ENCODE assay signal across 1 fruit fly cellular context in genomic region chr2L:9522766-9523174, dm6.
TF ChIP-seq lines count a peak whose summit lies in the region.

No protein-coding gene starts in this region.

TF ChIP-seq in whole organism, embryonic, 481 proteins besides CTCF, POLR2A, EP300 and RAD21 (continued from another document):
- no peak for TF ChIP-seq HmgD (GFP tag; optimal IDR thresholded peaks at IDR 0.05; lab: Kevin White, UChicago)
- no peak for TF ChIP-seq jumu (GFP tag; optimal IDR thresholded peaks at IDR 0.05; lab: Kevin White, UChicago)
- no peak for TF ChIP-seq slbo (GFP tag; IDR thresholded peaks at IDR 0.05; lab: Robert Waterston, UW)
- TF ChIP-seq gce (GFP tag; IDR thresholded peaks at IDR 0.05; lab: Robert Waterston, UW): no peak
- no peak for TF ChIP-seq ttk (GFP tag; IDR thresholded peaks at IDR 0.05; lab: Robert Waterston, UW)
- TF ChIP-seq lmd (GFP tag; IDR thresholded peaks at IDR 0.05; lab: Robert Waterston, UW): no peak
- TF ChIP-seq CG31441 (GFP tag; IDR thresholded peaks at IDR 0.05; lab: Robert Waterston, UW): no peak
- no peak for TF ChIP-seq E2f1 (GFP tag; IDR thresholded peaks at IDR 0.05; lab: Robert Waterston, UW)
- no peak for TF ChIP-seq Nf-YB (GFP tag; optimal IDR thresholded peaks at IDR 0.05; lab: Kevin White, UChicago)
- no peak for TF ChIP-seq br (optimal IDR thresholded peaks at IDR 0.05; lab: Kevin White, UChicago)
- no peak for TF ChIP-seq aop (GFP tag; IDR thresholded peaks at IDR 0.05; lab: Robert Waterston, UW)
- TF ChIP-seq B-H2 (GFP tag; optimal IDR thresholded peaks at IDR 0.05; lab: Kevin White, UChicago): peak; percentile 38
- no peak for TF ChIP-seq dpn (GFP tag; optimal IDR thresholded peaks at IDR 0.05; lab: Kevin White, UChicago)
- no peak for TF ChIP-seq CoRest (tag; optimal IDR thresholded peaks at IDR 0.05; lab: Kevin White, UChicago)
- TF ChIP-seq CG13287 (GFP tag; IDR thresholded peaks at IDR 0.05; lab: Robert Waterston, UW; ENCODE audit: partially characterized antibody): peak; percentile 24; the same call in 1 of the 2 replicates
- no peak for TF ChIP-seq Fer1 (GFP tag; optimal IDR thresholded peaks at IDR 0.05; lab: Kevin White, UChicago)
- TF ChIP-seq B-H1 (GFP tag; IDR thresholded peaks at IDR 0.05; lab: Robert Waterston, UW): no peak
- TF ChIP-seq Vsx1 (GFP tag; optimal IDR thresholded peaks at IDR 0.05; lab: Kevin White, UChicago): peak; percentile 90
- no peak for TF ChIP-seq Fer3 (tag; optimal IDR thresholded peaks at IDR 0.05; lab: Kevin White, UChicago)
- peak; percentile 69 for TF ChIP-seq pros (GFP tag; optimal IDR thresholded peaks at IDR 0.05; lab: Kevin White, UChicago)
- no peak for TF ChIP-seq Six4 (GFP tag; optimal IDR thresholded peaks at IDR 0.05; lab: Kevin White, UChicago)
- peak; percentile 72 for TF ChIP-seq Awh (GFP tag; IDR thresholded peaks at IDR 0.05; lab: Robert Waterston, UW)
- no peak for TF ChIP-seq CG1792 (GFP tag; optimal IDR thresholded peaks at IDR 0.05; lab: Kevin White, UChicago)
- TF ChIP-seq Lim3 (GFP tag; IDR thresholded peaks at IDR 0.05; lab: Robert Waterston, UW): no peak
- TF ChIP-seq CG15269 (tag; optimal IDR thresholded peaks at IDR 0.05; lab: Kevin White, UChicago): peak; percentile 70
- TF ChIP-seq CG34422 (GFP tag; IDR thresholded peaks at IDR 0.05; lab: Robert Waterston, UW): no peak
- no peak for TF ChIP-seq CG2678 (tag; optimal IDR thresholded peaks at IDR 0.05; lab: Kevin White, UChicago)
- peak; percentile 53 for TF ChIP-seq Elba2 (GFP tag; optimal IDR thresholded peaks at IDR 0.05; lab: Kevin White, UChicago)
- TF ChIP-seq wek (GFP tag; optimal IDR thresholded peaks at IDR 0.05; lab: Kevin White, UChicago): peak; percentile 32
- no peak for TF ChIP-seq Rx (GFP tag; IDR thresholded peaks at IDR 0.05; lab: Robert Waterston, UW)
- TF ChIP-seq CG7745 (tag; optimal IDR thresholded peaks at IDR 0.05; lab: Kevin White, UChicago): peak; percentile 53
- no peak for TF ChIP-seq CG13894 (tag; optimal IDR thresholded peaks at IDR 0.05; lab: Kevin White, UChicago)
- TF ChIP-seq pan (optimal IDR thresholded peaks at IDR 0.05; lab: Kevin White, UChicago): no peak
- no peak for TF ChIP-seq pan (GFP tag; optimal IDR thresholded peaks at IDR 0.05 in 1 of 2, IDR thresholded peaks at IDR 0.05 in 1 of 2)
- TF ChIP-seq Doc2 (GFP tag; IDR thresholded peaks at IDR 0.05; lab: Robert Waterston, UW): no peak
- TF ChIP-seq ems (GFP tag; optimal IDR thresholded peaks at IDR 0.05; lab: Kevin White, UChicago): no peak
- TF ChIP-seq ind (GFP tag; optimal IDR thresholded peaks at IDR 0.05; lab: Kevin White, UChicago): no peak
- no peak for TF ChIP-seq hkb (optimal IDR thresholded peaks at IDR 0.05; lab: Kevin White, UChicago)
- TF ChIP-seq hkb (GFP tag; IDR thresholded peaks at IDR 0.05; lab: Robert Waterston, UW): peak; percentile 31; the same call in 1 of the 2 replicates
- TF ChIP-seq tin (GFP tag; optimal IDR thresholded peaks at IDR 0.05; lab: Kevin White, UChicago): no peak
- TF ChIP-seq HLH3B (GFP tag; IDR thresholded peaks at IDR 0.05; lab: Robert Waterston, UW): no peak
- TF ChIP-seq HHEX (GFP tag; optimal IDR thresholded peaks at IDR 0.05; lab: Kevin White, UChicago): no peak
- TF ChIP-seq CG13624 (GFP tag; optimal IDR thresholded peaks at IDR 0.05; lab: Kevin White, UChicago): no peak
- TF ChIP-seq psq (GFP tag; optimal IDR thresholded peaks at IDR 0.05; lab: Kevin White, UChicago): no peak
- TF ChIP-seq chn (GFP tag; optimal IDR thresholded peaks at IDR 0.05; lab: Kevin White, UChicago): no peak
- 0 out of 2 replicates have a peak, but pooled peaks have one; percentile 55 for TF ChIP-seq rib (GFP tag; IDR thresholded peaks at IDR 0.05; lab: Robert Waterston, UW)
- no peak for TF ChIP-seq prd (optimal IDR thresholded peaks at IDR 0.05; lab: Kevin White, UChicago)
- no peak for TF ChIP-seq prd (GFP tag; IDR thresholded peaks at IDR 0.05; lab: Robert Waterston, UW)
- peak; percentile 36; the same call in 1 of the 2 replicates for TF ChIP-seq vvl (GFP tag; IDR thresholded peaks at IDR 0.05; lab: Robert Waterston, UW)
- no peak for TF ChIP-seq CG10654 (GFP tag; optimal IDR thresholded peaks at IDR 0.05; lab: Kevin White, UChicago)
- peak; percentile 65 for TF ChIP-seq sens (GFP tag; lab: Kevin White, UChicago)
- TF ChIP-seq CG16863 (GFP tag; optimal IDR thresholded peaks at IDR 0.05; lab: Kevin White, UChicago): no peak
- no peak for TF ChIP-seq eyg (GFP tag; optimal IDR thresholded peaks at IDR 0.05; lab: Kevin White, UChicago)
- TF ChIP-seq pum (GFP tag; optimal IDR thresholded peaks at IDR 0.05; lab: Kevin White, UChicago): no peak
- TF ChIP-seq CG10543 (GFP tag; optimal IDR thresholded peaks at IDR 0.05; lab: Kevin White, UChicago): no peak
- TF ChIP-seq Trl (optimal IDR thresholded peaks at IDR 0.05; lab: Kevin White, UChicago): peak; percentile 88 to 89
- TF ChIP-seq Trl (GFP tag; optimal IDR thresholded peaks at IDR 0.05; lab: Kevin White, UChicago): no peak
- no peak for TF ChIP-seq CG10462 (GFP tag; optimal IDR thresholded peaks at IDR 0.05; lab: Kevin White, UChicago)
- no peak for TF ChIP-seq bsh (GFP tag; optimal IDR thresholded peaks at IDR 0.05; lab: Kevin White, UChicago)
- TF ChIP-seq Xrp1 (GFP tag; IDR thresholded peaks at IDR 0.05; lab: Robert Waterston, UW): no peak
- TF ChIP-seq cg (GFP tag; optimal IDR thresholded peaks at IDR 0.05; lab: Kevin White, UChicago): peak; percentile 21
- no peak for TF ChIP-seq Hsf (GFP tag; optimal IDR thresholded peaks at IDR 0.05; lab: Kevin White, UChicago)
- no peak for TF ChIP-seq mld (GFP tag; IDR thresholded peaks at IDR 0.05; lab: Robert Waterston, UW; ENCODE audit: partially characterized antibody)
- peak; percentile 87 for TF ChIP-seq CG12769 (tag; optimal IDR thresholded peaks at IDR 0.05; lab: Kevin White, UChicago)
- no peak for TF ChIP-seq Rfx (GFP tag; IDR thresholded peaks at IDR 0.05; lab: Robert Waterston, UW)
- TF ChIP-seq eve (GFP tag; optimal IDR thresholded peaks at IDR 0.05; lab: Kevin White, UChicago): no peak
- TF ChIP-seq maf-S (GFP tag; optimal IDR thresholded peaks at IDR 0.05; lab: Kevin White, UChicago): no peak
- peak; percentile 55 for TF ChIP-seq oc (tag; optimal IDR thresholded peaks at IDR 0.05; lab: Kevin White, UChicago)
- no peak for TF ChIP-seq CG6689 (GFP tag; IDR thresholded peaks at IDR 0.05; lab: Robert Waterston, UW)
- no peak for TF ChIP-seq zen2 (GFP tag; IDR thresholded peaks at IDR 0.05; lab: Robert Waterston, UW; ENCODE audit: partially characterized antibody)
- TF ChIP-seq CG6791 (GFP tag; IDR thresholded peaks at IDR 0.05; lab: Robert Waterston, UW; ENCODE audit: partially characterized antibody): no peak
- TF ChIP-seq scrt (GFP tag; optimal IDR thresholded peaks at IDR 0.05; lab: Kevin White, UChicago): no peak
- peak; percentile 93 for TF ChIP-seq kni (GFP tag; optimal IDR thresholded peaks at IDR 0.05; lab: Kevin White, UChicago)
- TF ChIP-seq Ada2b (GFP tag; IDR thresholded peaks at IDR 0.05; lab: Robert Waterston, UW): no peak
- TF ChIP-seq dati (GFP tag; IDR thresholded peaks at IDR 0.05; lab: Robert Waterston, UW): no peak
- TF ChIP-seq chm (GFP tag; IDR thresholded peaks at IDR 0.05; lab: Robert Waterston, UW): 0 out of 2 replicates have a peak, but pooled peaks have one; percentile 25
- TF ChIP-seq nmo (GFP tag; optimal IDR thresholded peaks at IDR 0.05; lab: Kevin White, UChicago): no peak
- no peak for TF ChIP-seq Dip2 (GFP tag; IDR thresholded peaks at IDR 0.05; lab: Robert Waterston, UW)
- TF ChIP-seq Dek (tag; optimal IDR thresholded peaks at IDR 0.05; lab: Kevin White, UChicago): no peak
- TF ChIP-seq mirr (GFP tag; optimal IDR thresholded peaks at IDR 0.05; lab: Kevin White, UChicago): peak; percentile 12
- TF ChIP-seq Med (GFP tag; lab: Kevin White, UChicago): peak; percentile 48
- no peak for TF ChIP-seq ro (GFP tag; IDR thresholded peaks at IDR 0.05; lab: Robert Waterston, UW)
- no peak for TF ChIP-seq CG8388 (GFP tag; optimal IDR thresholded peaks at IDR 0.05; lab: Kevin White, UChicago)
- TF ChIP-seq MTF-1 (GFP tag; optimal IDR thresholded peaks at IDR 0.05; lab: Kevin White, UChicago; ENCODE audit: borderline replicate concordance): no peak
- no peak for TF ChIP-seq dimm (GFP tag; IDR thresholded peaks at IDR 0.05; lab: Robert Waterston, UW)
- no peak for TF ChIP-seq CG11560 (tag; IDR thresholded peaks at IDR 0.05; lab: Robert Waterston, UW)
- TF ChIP-seq CG4282 (GFP tag; optimal IDR thresholded peaks at IDR 0.05; lab: Kevin White, UChicago): no peak
- no peak for TF ChIP-seq exex (tag; optimal IDR thresholded peaks at IDR 0.05; lab: Kevin White, UChicago)
- TF ChIP-seq Eip74EF (GFP tag; optimal IDR thresholded peaks at IDR 0.05; lab: Kevin White, UChicago): no peak
- TF ChIP-seq Bgb (GFP tag; IDR thresholded peaks at IDR 0.05; lab: Robert Waterston, UW; ENCODE audit: partially characterized antibody): no peak
- TF ChIP-seq CG43689 (GFP tag; IDR thresholded peaks at IDR 0.05; lab: Robert Waterston, UW): no peak
- no peak for TF ChIP-seq CG42726 (GFP tag; IDR thresholded peaks at IDR 0.05; lab: Robert Waterston, UW; ENCODE audit: partially characterized antibody)
- no peak for TF ChIP-seq Ets65A (GFP tag; lab: Kevin White, UChicago)
- TF ChIP-seq chinmo (GFP tag; IDR thresholded peaks at IDR 0.05; lab: Robert Waterston, UW; ENCODE audit: partially characterized antibody): peak; percentile 40; the same call in 1 of the 4 replicates
- TF ChIP-seq ken (GFP tag; IDR thresholded peaks at IDR 0.05; lab: Robert Waterston, UW): no peak
- TF ChIP-seq CG17802 (tag; optimal IDR thresholded peaks at IDR 0.05; lab: Kevin White, UChicago): no peak
- no peak for TF ChIP-seq CG9727 (GFP tag; optimal IDR thresholded peaks at IDR 0.05; lab: Kevin White, UChicago)
- TF ChIP-seq CG17385 (GFP tag; optimal IDR thresholded peaks at IDR 0.05; lab: Kevin White, UChicago): peak; percentile 6
- peak; percentile 32; the same call in 2 of the 3 replicates for TF ChIP-seq CG34224 (GFP tag; IDR thresholded peaks at IDR 0.05; lab: Robert Waterston, UW; ENCODE audit: partially characterized antibody)
- TF ChIP-seq slp2 (GFP tag; optimal IDR thresholded peaks at IDR 0.05; lab: Kevin White, UChicago): no peak
- no peak for TF ChIP-seq CG14050 (GFP tag; IDR thresholded peaks at IDR 0.05; lab: Robert Waterston, UW)
TF ChIP-seq in whole organism, embryonic: peak in this region for 29.
